Worm (Caenorhabditis elegans) whole organism, L3 larva: ENCODE results near the gene T28D6.4.

ENCODE experiments used
- R02D3.7 ChIP-seq: fragments of 150-350 bp; optimal IDR thresholded peaks from 2 replicates; lab custom pipeline; 2014; ENCODE audit warnings: missing biosample characterization, missing genetic modification characterization
- ZK546.5 ChIP-seq: sonication (generic microtip); optimal IDR thresholded peaks from 2 replicates; lab custom pipeline; 2017; ENCODE audit warnings: missing biosample characterization, missing genetic modification characterization
- aly-2 ChIP-seq: fragments of 150-350 bp; optimal IDR thresholded peaks from 2 replicates; lab custom pipeline; 2014; ENCODE audit warnings: missing biosample characterization, missing genetic modification characterization
- ama-1 ChIP-seq: fragments of 150-350 bp; optimal IDR thresholded peaks from 2 replicates; lab custom pipeline; 2018
- ceh-16 ChIP-seq: sonication (generic microtip); optimal IDR thresholded peaks from 2 replicates; lab custom pipeline; 2017; ENCODE audit warnings: missing biosample characterization, missing genetic modification characterization
- ceh-28 ChIP-seq: fragments of 150-350 bp; optimal IDR thresholded peaks from 2 replicates; lab custom pipeline; 2014; ENCODE audit warnings: missing biosample characterization, missing genetic modification reagents, missing genetic modification characterization
- ceh-82 ChIP-seq: fragments of 150-350 bp; optimal IDR thresholded peaks from 2 replicates; lab custom pipeline; 2014; ENCODE audit warnings: missing biosample characterization, missing genetic modification characterization
- ceh-9 ChIP-seq: sonication (generic microtip); optimal IDR thresholded peaks from 2 replicates; lab custom pipeline; 2018; ENCODE audit warnings: missing biosample characterization, missing genetic modification characterization
- daf-12 ChIP-seq: fragments of 150-350 bp; optimal IDR thresholded peaks from 2 replicates; lab custom pipeline; 2014; ENCODE audit warnings: missing biosample characterization, missing genetic modification reagents, missing genetic modification characterization
- egl-27 ChIP-seq: sonication (generic microtip); optimal IDR thresholded peaks from 4 replicates; lab custom pipeline; 2017; ENCODE audit warnings: missing biosample characterization, missing genetic modification reagents, missing genetic modification characterization
- egl-5 ChIP-seq: fragments of 150-350 bp; optimal IDR thresholded peaks from 2 replicates; lab custom pipeline; 2017; ENCODE audit warnings: missing biosample characterization, missing genetic modification reagents, missing genetic modification characterization, inconsistent platforms
- elt-1 ChIP-seq: fragments of 150-350 bp; optimal IDR thresholded peaks from 2 replicates; lab custom pipeline; 2014; ENCODE audit warnings: missing biosample characterization, missing genetic modification characterization
- elt-2 ChIP-seq: sonication (generic microtip); optimal IDR thresholded peaks from 2 replicates; lab custom pipeline; 2016; ENCODE audit warnings: missing genetic modification reagents, mild to moderate bottlenecking, missing genetic modification characterization, missing compliant biosample characterization
- elt-3 ChIP-seq, 3 experiments: fragments of 150-350 bp in 1 of 3; sonication (generic microtip) in 2 of 3; optimal IDR thresholded peaks; 2 replicates in 2 of 3; 4 replicates in 1 of 3; lab custom pipeline; 2014 to 2017; ENCODE audit warnings: missing biosample characterization in 3 of 3, missing genetic modification characterization in 3 of 3
- eor-1 ChIP-seq, 2 experiments: fragments of 150-350 bp; optimal IDR thresholded peaks; 2 replicates each; lab custom pipeline; 2014 to 2018; ENCODE audit warnings: missing biosample characterization in 2 of 2, missing genetic modification characterization in 2 of 2
- fkh-10 ChIP-seq: sonication (generic microtip); optimal IDR thresholded peaks from 2 replicates; lab custom pipeline; 2017; ENCODE audit warnings: missing biosample characterization, missing genetic modification reagents, missing genetic modification characterization
- fkh-2 ChIP-seq: fragments of 150-350 bp; optimal IDR thresholded peaks from 2 replicates; lab custom pipeline; 2014; ENCODE audit warnings: missing biosample characterization, missing genetic modification reagents, missing genetic modification characterization
- fos-1 ChIP-seq: fragments of 150-350 bp; optimal IDR thresholded peaks from 2 replicates; lab custom pipeline; 2014; ENCODE audit warnings: missing biosample characterization, missing genetic modification characterization
- hmg-11 ChIP-seq: sonication (generic microtip); optimal IDR thresholded peaks from 2 replicates; lab custom pipeline; 2016; ENCODE audit warnings: missing genetic modification characterization, missing compliant biosample characterization
- jun-1 ChIP-seq: fragments of 150-350 bp; optimal IDR thresholded peaks from 2 replicates; lab custom pipeline; 2014; ENCODE audit warnings: missing biosample characterization, missing genetic modification reagents, missing genetic modification characterization
- lin-15B ChIP-seq: fragments of 150-350 bp; optimal IDR thresholded peaks from 2 replicates; lab custom pipeline; 2014; ENCODE audit warnings: missing biosample characterization, missing genetic modification characterization
- lin-39 ChIP-seq: fragments of 150-350 bp; optimal IDR thresholded peaks from 2 replicates; lab custom pipeline; 2018; ENCODE audit warnings: missing biosample characterization, missing genetic modification reagents, missing genetic modification characterization
- lsy-12 ChIP-seq: sonication (generic microtip); optimal IDR thresholded peaks from 2 replicates; lab custom pipeline; 2016; ENCODE audit warnings: mild to moderate bottlenecking, missing genetic modification characterization, missing compliant biosample characterization
- mdl-1 ChIP-seq: fragments of 150-350 bp; optimal IDR thresholded peaks from 2 replicates; lab custom pipeline; 2014; ENCODE audit warnings: missing biosample characterization, missing genetic modification characterization
- mml-1 ChIP-seq: fragments of 150-350 bp; sonication (generic microtip); optimal IDR thresholded peaks from 3 replicates; lab custom pipeline; 2014; ENCODE audit warnings: missing biosample characterization, missing genetic modification characterization
- nfya-1 ChIP-seq: sonication (generic microtip); optimal IDR thresholded peaks from 2 replicates; lab custom pipeline; 2017; ENCODE audit warnings: missing genetic modification characterization, mild to moderate bottlenecking, missing compliant biosample characterization, antibody characterized with exemption, moderate library complexity; ENCODE audit not compliant: insufficient read depth
- nhr-11 ChIP-seq: fragments of 150-350 bp; optimal IDR thresholded peaks from 2 replicates; lab custom pipeline; 2014; ENCODE audit warnings: missing biosample characterization, missing genetic modification characterization
- nhr-12 ChIP-seq: fragments of 150-350 bp; optimal IDR thresholded peaks from 2 replicates; lab custom pipeline; 2014; ENCODE audit warnings: missing biosample characterization, missing genetic modification characterization
- nhr-23 ChIP-seq: fragments of 150-350 bp; optimal IDR thresholded peaks from 2 replicates; lab custom pipeline; 2014; ENCODE audit warnings: missing biosample characterization, missing genetic modification reagents, missing genetic modification characterization
- nhr-237 ChIP-seq: fragments of 150-350 bp; optimal IDR thresholded peaks from 2 replicates; lab custom pipeline; 2014; ENCODE audit warnings: missing biosample characterization, missing genetic modification characterization
- nhr-25 ChIP-seq: sonication (generic microtip); optimal IDR thresholded peaks from 2 replicates; lab custom pipeline; 2017; ENCODE audit warnings: missing biosample characterization, missing genetic modification characterization
- nhr-28 ChIP-seq: fragments of 150-350 bp; optimal IDR thresholded peaks from 2 replicates; lab custom pipeline; 2014; ENCODE audit warnings: missing biosample characterization, missing genetic modification characterization
- nhr-43 ChIP-seq: sonication (generic microtip); optimal IDR thresholded peaks from 2 replicates; lab custom pipeline; 2016; ENCODE audit warnings: mild to moderate bottlenecking, missing genetic modification characterization, missing compliant biosample characterization; ENCODE audit not compliant: poor library complexity, severe bottlenecking
- nhr-67 ChIP-seq: fragments of 150-350 bp; optimal IDR thresholded peaks from 2 replicates; lab custom pipeline; 2014; ENCODE audit warnings: missing biosample characterization, missing genetic modification characterization
- nhr-76 ChIP-seq: fragments of 150-350 bp; sonication (generic microtip); optimal IDR thresholded peaks from 5 replicates; lab custom pipeline; 2014; ENCODE audit warnings: missing biosample characterization, missing genetic modification characterization
- nhr-77 ChIP-seq: fragments of 150-350 bp; optimal IDR thresholded peaks from 2 replicates; lab custom pipeline; 2014; ENCODE audit warnings: missing biosample characterization, missing genetic modification characterization
- pha-4 ChIP-seq: fragments of 150-350 bp; optimal IDR thresholded peaks from 2 replicates; lab custom pipeline; 2014; ENCODE audit warnings: missing biosample characterization, missing genetic modification reagents, missing genetic modification characterization
- pqm-1 ChIP-seq: fragments of 150-350 bp; optimal IDR thresholded peaks from 2 replicates; lab custom pipeline; 2017; ENCODE audit warnings: missing biosample characterization, missing genetic modification characterization, inconsistent platforms
- sea-2 ChIP-seq: fragments of 150-350 bp; sonication (generic microtip); optimal IDR thresholded peaks from 4 replicates; lab custom pipeline; 2014; ENCODE audit warnings: missing biosample characterization, missing genetic modification reagents, missing genetic modification characterization
- skn-1 ChIP-seq: fragments of 150-350 bp; optimal IDR thresholded peaks from 2 replicates; lab custom pipeline; 2014; ENCODE audit warnings: missing biosample characterization, missing genetic modification characterization
- snpc-4 ChIP-seq: fragments of 150-350 bp; optimal IDR thresholded peaks from 2 replicates; lab custom pipeline; 2014; ENCODE audit warnings: missing biosample characterization, missing genetic modification characterization
- tbx-2 ChIP-seq: sonication (generic microtip); optimal IDR thresholded peaks from 2 replicates; lab custom pipeline; 2016; ENCODE audit warnings: mild to moderate bottlenecking, missing genetic modification characterization, missing compliant biosample characterization
- unc-39 ChIP-seq: sonication (generic microtip); optimal IDR thresholded peaks from 4 replicates; lab custom pipeline; 2017; ENCODE audit warnings: missing biosample characterization, missing genetic modification characterization
- unc-62 ChIP-seq: fragments of 150-350 bp; sonication (generic microtip); optimal IDR thresholded peaks from 4 replicates; lab custom pipeline; 2014; ENCODE audit warnings: missing biosample characterization, missing genetic modification reagents, missing genetic modification characterization
- zag-1 ChIP-seq: fragments of 150-350 bp; optimal IDR thresholded peaks from 2 replicates; lab custom pipeline; 2014; ENCODE audit warnings: missing biosample characterization, missing genetic modification characterization
- ztf-11 ChIP-seq: fragments of 150-350 bp; optimal IDR thresholded peaks from 2 replicates; lab custom pipeline; 2014; ENCODE audit warnings: missing biosample characterization, missing genetic modification characterization
- ztf-4 ChIP-seq: fragments of 150-350 bp; optimal IDR thresholded peaks from 2 replicates; lab custom pipeline; 2014; ENCODE audit warnings: missing biosample characterization, missing genetic modification characterization

Gene T28D6.4

ce11 chrIII:11371236-11371635 lies 11.0 kb downstream of the T28D6.4 start:
- TF ChIP-seq eor-1 (tag; optimal IDR thresholded peaks at IDR 0.05; lab: Kevin White, UChicago) (no peak), jun-1 (tag; lab: Kevin White, UChicago) (no peak), hmg-11 (tag; lab: Kevin White, UChicago) (peak; percentile 48), sea-2 (GFP tag; lab: Kevin White, UChicago) (no peak), ztf-4 (tag; lab: Kevin White, UChicago) (no peak), ceh-82 (no peak), nhr-43 (tag; lab: Kevin White, UChicago) (peak; percentile 63), unc-62 (GFP tag; lab: Kevin White, UChicago) (no peak), aly-2 (tag; lab: Kevin White, UChicago) (no peak), elt-2 (tag; lab: Kevin White, UChicago) (peak; percentile 42), ZK546.5 (tag; lab: Kevin White, UChicago) (no peak), pqm-1 (tag; lab: Kevin White, UChicago) (no peak), egl-27 (tag; lab: Kevin White, UChicago) (no peak), ztf-11 (tag; lab: Kevin White, UChicago) (no peak), skn-1 (tag; lab: Kevin White, UChicago) (peak; percentile 67), nhr-23 (tag; lab: Kevin White, UChicago) (no peak), lsy-12 (tag; lab: Kevin White, UChicago) (peak; percentile 69), lin-39 (peak; percentile 61), nhr-67 (tag; lab: Kevin White, UChicago) (no peak), ceh-16 (tag; lab: Kevin White, UChicago) (no peak), nhr-28 (no peak), snpc-4 (tag; lab: Kevin White, UChicago) (peak; percentile 52), R02D3.7 (tag; lab: Kevin White, UChicago) (no peak), nhr-12 (no peak), nhr-237 (tag; lab: Kevin White, UChicago) (no peak), nhr-25 (no peak), tbx-2 (tag; lab: Kevin White, UChicago) (peak; percentile 2), egl-5 (no peak), nfya-1 (tag; lab: Kevin White, UChicago) (peak; percentile 65), ceh-9 (tag; lab: Kevin White, UChicago) (no peak), unc-39 (tag; lab: Kevin White, UChicago) (no peak), elt-3 (tag; optimal IDR thresholded peaks at IDR 0.05; lab: Kevin White, UChicago) (no peak), ama-1 (lab: Kevin White, UChicago) (no peak), fkh-2 (tag; lab: Kevin White, UChicago) (no peak), zag-1 (tag; lab: Kevin White, UChicago) (no peak), mml-1 (tag; lab: Kevin White, UChicago) (no peak), daf-12 (tag; lab: Kevin White, UChicago) (no peak), elt-1 (tag; lab: Kevin White, UChicago) (no peak), fos-1 (tag; lab: Kevin White, UChicago) (no peak), mdl-1 (no peak), ceh-28 (no peak), fkh-10 (GFP tag; lab: Kevin White, UChicago) (no peak), lin-15B (tag; lab: Kevin White, UChicago) (peak; percentile 30), nhr-77 (tag; lab: Kevin White, UChicago) (no peak), nhr-76 (tag; lab: Kevin White, UChicago) (no peak), pha-4 (tag; lab: Kevin White, UChicago) (peak; percentile 37), nhr-11 (tag; lab: Kevin White, UChicago) (no peak)
- TF ChIP-seq, all 47 proteins: peak for 11
